Fruit fly (Drosophila melanogaster) whole organism, embryonic: ENCODE data around the gene CG31178.
A peak's percentile ranks its signal among the peaks of the same experiment; 100 is the strongest.

Experiments
- Antp ChIP-seq: fragments of 200-800 bp; sonication (Bioruptor generic); optimal IDR thresholded peaks from 3 replicates; lab custom pipeline; 2016; ENCODE audit warnings: missing biosample characterization, missing genetic modification characterization
- CG1024 ChIP-seq: fragments of 200-800 bp; sonication (Bioruptor generic); IDR thresholded peaks from 2 replicates; pipeline ENCODE4 v1.3.6; 2022; ENCODE audit warnings: missing biosample characterization, missing genetic modification characterization
- CG10565 ChIP-seq: fragments of 200-800 bp; sonication (Bioruptor generic); optimal IDR thresholded peaks from 3 replicates; lab custom pipeline; 2016; ENCODE audit warnings: missing biosample characterization, mild to moderate bottlenecking, missing genetic modification characterization
- CG12155 ChIP-seq: fragments of 200-800 bp; sonication (Bioruptor generic); optimal IDR thresholded peaks from 3 replicates; lab custom pipeline; 2016; ENCODE audit warnings: missing biosample characterization, missing genetic modification characterization
- CG12744 ChIP-seq: fragments of 200-800 bp; sonication (Bioruptor generic); optimal IDR thresholded peaks from 2 replicates; lab custom pipeline; 2016; ENCODE audit warnings: missing biosample characterization, missing genetic modification characterization
- CG13296 ChIP-seq: fragments of 200-800 bp; sonication (Bioruptor generic); optimal IDR thresholded peaks from 3 replicates; lab custom pipeline; 2018; ENCODE audit warnings: missing biosample characterization, mild to moderate bottlenecking, missing genetic modification characterization
- CG13424 ChIP-seq: fragments of 200-800 bp; sonication (Bioruptor generic); optimal IDR thresholded peaks from 2 replicates; lab custom pipeline; 2019; ENCODE audit warnings: missing biosample characterization, mild to moderate bottlenecking, missing genetic modification characterization, moderate library complexity
- CG2678 ChIP-seq: fragments of 200-800 bp; sonication (Bioruptor generic); optimal IDR thresholded peaks from 3 replicates; lab custom pipeline; 2019; ENCODE audit warnings: missing biosample characterization, mild to moderate bottlenecking, missing genetic modification characterization, moderate library complexity
- CG32532 ChIP-seq: fragments of 200-800 bp; sonication (Bioruptor generic); IDR thresholded peaks from 2 replicates; pipeline ENCODE4 v1.3.6; 2022; ENCODE audit warnings: missing biosample characterization, missing genetic modification characterization
- CG33557 ChIP-seq: fragments of 200-800 bp; sonication (Bioruptor generic); optimal IDR thresholded peaks from 2 replicates; lab custom pipeline; 2019; ENCODE audit warnings: missing biosample characterization, mild to moderate bottlenecking, missing genetic modification characterization, moderate library complexity
- CG3995 ChIP-seq: fragments of 200-800 bp; sonication (Bioruptor generic); optimal IDR thresholded peaks from 3 replicates; lab custom pipeline; 2016; ENCODE audit warnings: missing biosample characterization, missing genetic modification characterization
- CG4282 ChIP-seq: fragments of 200-800 bp; sonication (Bioruptor generic); optimal IDR thresholded peaks from 2 replicates; lab custom pipeline; 2016; ENCODE audit warnings: missing biosample characterization, missing genetic modification characterization
- CG4424 ChIP-seq: fragments of 200-800 bp; sonication (Bioruptor generic); optimal IDR thresholded peaks from 3 replicates; lab custom pipeline; 2016; ENCODE audit warnings: missing biosample characterization, missing genetic modification characterization
- CG6654 ChIP-seq: fragments of 200-800 bp; sonication (Bioruptor generic); optimal IDR thresholded peaks from 2 replicates; lab custom pipeline; 2017; ENCODE audit warnings: missing biosample characterization, mild to moderate bottlenecking, missing genetic modification characterization
- CG6683 ChIP-seq: fragments of 200-800 bp; sonication (Bioruptor generic); optimal IDR thresholded peaks from 2 replicates; lab custom pipeline; 2017; ENCODE audit warnings: missing biosample characterization, mild to moderate bottlenecking, missing genetic modification characterization, missing genetic modification reagents
- CG7271 ChIP-seq: fragments of 200-800 bp; sonication (Bioruptor generic); optimal IDR thresholded peaks from 2 replicates; lab custom pipeline; 2018; ENCODE audit warnings: missing biosample characterization, mild to moderate bottlenecking, missing genetic modification characterization, moderate library complexity
- H2.0 ChIP-seq: fragments of 200-800 bp; sonication (Bioruptor generic); IDR thresholded peaks from 2 replicates; pipeline ENCODE4 v1.3.6; 2022; ENCODE audit warnings: missing biosample characterization, missing genetic modification characterization
- HLH4C ChIP-seq: fragments of 200-800 bp; sonication (Bioruptor generic); IDR thresholded peaks from 3 replicates; pipeline ENCODE4 v1.3.6; 2022; ENCODE audit warnings: missing biosample characterization, missing genetic modification characterization; ENCODE audit not compliant: partially characterized antibody
- Hmr ChIP-seq: fragments of 200-800 bp; sonication (Bioruptor generic); optimal IDR thresholded peaks from 3 replicates; lab custom pipeline; 2017; ENCODE audit warnings: mild to moderate bottlenecking, missing biosample characterization, missing genetic modification reagents, missing genetic modification characterization
- Hr3 ChIP-seq: fragments of 200-800 bp; sonication (Bioruptor generic); optimal IDR thresholded peaks from 3 replicates; lab custom pipeline; 2016; ENCODE audit warnings: missing biosample characterization, missing genetic modification characterization
- Hr39 ChIP-seq: fragments of >200 bp; optimal IDR thresholded peaks from 2 replicates; lab custom pipeline; 2017
- MESR4 ChIP-seq: fragments of 200-800 bp; sonication (Bioruptor generic); optimal IDR thresholded peaks from 2 replicates; lab custom pipeline; 2018; ENCODE audit warnings: missing biosample characterization, mild to moderate bottlenecking, missing genetic modification characterization, moderate library complexity
- Ptx1 ChIP-seq: fragments of 200-800 bp; sonication (Bioruptor generic); IDR thresholded peaks from 2 replicates; pipeline ENCODE4 v1.3.6; 2022; ENCODE audit warnings: missing biosample characterization, missing genetic modification characterization
- Rx ChIP-seq: fragments of 200-800 bp; sonication (Bioruptor generic); IDR thresholded peaks from 2 replicates; pipeline ENCODE4 v1.3.6; 2022; ENCODE audit warnings: missing biosample characterization, missing genetic modification characterization
- Sox102F ChIP-seq: fragments of 200-800 bp; sonication (Bioruptor generic); optimal IDR thresholded peaks from 2 replicates; lab custom pipeline; 2018; ENCODE audit warnings: missing biosample characterization, mild to moderate bottlenecking, missing genetic modification characterization, moderate library complexity
- Sry-δ ChIP-seq: fragments of 200-800 bp; sonication (Bioruptor generic); optimal IDR thresholded peaks from 2 replicates; lab custom pipeline; 2016; ENCODE audit warnings: missing biosample characterization, missing genetic modification characterization
- Trl ChIP-seq, 3 experiments: fragments of >200 bp in 2 of 3; fragments of 200-800 bp in 1 of 3; sonication (Bioruptor generic) in 1 of 3; optimal IDR thresholded peaks; 2 replicates in 1 of 3; 3 replicates in 2 of 3; lab custom pipeline; 2016 to 2017; ENCODE audit warnings: missing biosample characterization in 1 of 3, missing genetic modification characterization in 1 of 3
- Xbp1 ChIP-seq: fragments of 200-800 bp; sonication (Bioruptor generic); optimal IDR thresholded peaks from 3 replicates; lab custom pipeline; 2016; ENCODE audit warnings: missing biosample characterization, mild to moderate bottlenecking, missing genetic modification characterization
- bowl ChIP-seq: fragments of 200-800 bp; sonication (Bioruptor generic); IDR thresholded peaks from 2 replicates; pipeline ENCODE4 v1.3.6; 2022; ENCODE audit warnings: missing biosample characterization, missing genetic modification characterization
- dimm ChIP-seq: fragments of 200-800 bp; sonication (Bioruptor generic); IDR thresholded peaks from 2 replicates; pipeline ENCODE4 v1.3.6; 2022; ENCODE audit warnings: missing biosample characterization, missing genetic modification characterization
- emc ChIP-seq: fragments of 200-800 bp; sonication (Bioruptor generic); optimal IDR thresholded peaks from 2 replicates; lab custom pipeline; 2016; ENCODE audit warnings: missing biosample characterization, missing genetic modification characterization
- ems ChIP-seq: fragments of 200-800 bp; sonication (Bioruptor generic); optimal IDR thresholded peaks from 3 replicates; lab custom pipeline; 2016; ENCODE audit warnings: missing biosample characterization, missing genetic modification characterization
- fd64A ChIP-seq: fragments of 200-800 bp; sonication (Bioruptor generic); optimal IDR thresholded peaks from 3 replicates; lab custom pipeline; 2018; ENCODE audit warnings: missing biosample characterization, mild to moderate bottlenecking, missing genetic modification characterization
- gsb-n ChIP-seq: fragments of 200-800 bp; sonication (Bioruptor generic); optimal IDR thresholded peaks from 3 replicates; lab custom pipeline; 2018; ENCODE audit warnings: missing biosample characterization, mild to moderate bottlenecking, missing genetic modification characterization
- her ChIP-seq: fragments of 200-800 bp; sonication (Bioruptor generic); optimal IDR thresholded peaks from 2 replicates; lab custom pipeline; 2016; ENCODE audit warnings: missing biosample characterization, missing genetic modification characterization
- insv ChIP-seq, 2 experiments: fragments of 200-800 bp; sonication (Bioruptor generic); optimal IDR thresholded peaks; 3 replicates each; lab custom pipeline; 2016 to 2018; ENCODE audit warnings: missing biosample characterization in 2 of 2, missing genetic modification characterization in 2 of 2
- kni ChIP-seq: fragments of 200-800 bp; sonication (Bioruptor generic); optimal IDR thresholded peaks from 3 replicates; lab custom pipeline; 2017; ENCODE audit warnings: mild to moderate bottlenecking, missing biosample characterization, missing genetic modification reagents, missing genetic modification characterization
- nau ChIP-seq: fragments of 200-800 bp; sonication (Bioruptor generic); optimal IDR thresholded peaks from 3 replicates; lab custom pipeline; 2017; ENCODE audit warnings: missing biosample characterization, mild to moderate bottlenecking, missing genetic modification characterization, missing genetic modification reagents
- oc ChIP-seq: fragments of 200-800 bp; sonication (Bioruptor generic); optimal IDR thresholded peaks from 2 replicates; lab custom pipeline; 2018; ENCODE audit warnings: missing biosample characterization, mild to moderate bottlenecking, missing genetic modification characterization, moderate library complexity
- odd ChIP-seq: fragments of 200-800 bp; sonication (Bioruptor generic); optimal IDR thresholded peaks from 2 replicates; lab custom pipeline; 2017; ENCODE audit warnings: missing biosample characterization, mild to moderate bottlenecking, missing genetic modification characterization
- onecut ChIP-seq: fragments of 200-800 bp; sonication (Bioruptor generic); IDR thresholded peaks from 2 replicates; pipeline ENCODE4 v1.3.6; 2022; ENCODE audit warnings: missing biosample characterization, missing genetic modification characterization
- phol ChIP-seq: fragments of 200-800 bp; sonication (Bioruptor generic); optimal IDR thresholded peaks from 3 replicates; lab custom pipeline; 2018; ENCODE audit warnings: missing biosample characterization, mild to moderate bottlenecking, missing genetic modification characterization, moderate library complexity
- pzg ChIP-seq: fragments of 200-800 bp; sonication (Bioruptor generic); optimal IDR thresholded peaks from 3 replicates; lab custom pipeline; 2018; ENCODE audit warnings: missing biosample characterization, mild to moderate bottlenecking, missing genetic modification characterization, moderate library complexity
- ranshi ChIP-seq: fragments of 200-800 bp; sonication (Bioruptor generic); IDR thresholded peaks from 2 replicates; pipeline ENCODE4 v1.3.6; 2022; ENCODE audit warnings: missing biosample characterization, missing genetic modification characterization
- slbo ChIP-seq: fragments of 200-800 bp; sonication (Bioruptor generic); IDR thresholded peaks from 2 replicates; pipeline ENCODE4 v1.3.6; 2022; ENCODE audit warnings: missing biosample characterization, missing genetic modification characterization
- so ChIP-seq: fragments of 200-800 bp; sonication (Bioruptor generic); IDR thresholded peaks from 3 replicates; pipeline ENCODE4 v1.3.6; 2022; ENCODE audit warnings: missing biosample characterization, missing genetic modification characterization
- wdn ChIP-seq: fragments of 200-800 bp; sonication (Bioruptor generic); IDR thresholded peaks from 2 replicates; pipeline ENCODE4 v1.3.6; 2022; ENCODE audit warnings: missing biosample characterization, missing genetic modification characterization
- zen ChIP-seq: fragments of 200-800 bp; sonication (Bioruptor generic); optimal IDR thresholded peaks from 3 replicates; lab custom pipeline; 2018; ENCODE audit warnings: missing biosample characterization, mild to moderate bottlenecking, missing genetic modification characterization, moderate library complexity
- zfh1 ChIP-seq: fragments of 200-800 bp; sonication (Bioruptor generic); IDR thresholded peaks from 3 replicates; pipeline ENCODE4 v1.3.6; 2022; ENCODE audit warnings: missing biosample characterization, missing genetic modification characterization

The CG31178 gene

DNA sequence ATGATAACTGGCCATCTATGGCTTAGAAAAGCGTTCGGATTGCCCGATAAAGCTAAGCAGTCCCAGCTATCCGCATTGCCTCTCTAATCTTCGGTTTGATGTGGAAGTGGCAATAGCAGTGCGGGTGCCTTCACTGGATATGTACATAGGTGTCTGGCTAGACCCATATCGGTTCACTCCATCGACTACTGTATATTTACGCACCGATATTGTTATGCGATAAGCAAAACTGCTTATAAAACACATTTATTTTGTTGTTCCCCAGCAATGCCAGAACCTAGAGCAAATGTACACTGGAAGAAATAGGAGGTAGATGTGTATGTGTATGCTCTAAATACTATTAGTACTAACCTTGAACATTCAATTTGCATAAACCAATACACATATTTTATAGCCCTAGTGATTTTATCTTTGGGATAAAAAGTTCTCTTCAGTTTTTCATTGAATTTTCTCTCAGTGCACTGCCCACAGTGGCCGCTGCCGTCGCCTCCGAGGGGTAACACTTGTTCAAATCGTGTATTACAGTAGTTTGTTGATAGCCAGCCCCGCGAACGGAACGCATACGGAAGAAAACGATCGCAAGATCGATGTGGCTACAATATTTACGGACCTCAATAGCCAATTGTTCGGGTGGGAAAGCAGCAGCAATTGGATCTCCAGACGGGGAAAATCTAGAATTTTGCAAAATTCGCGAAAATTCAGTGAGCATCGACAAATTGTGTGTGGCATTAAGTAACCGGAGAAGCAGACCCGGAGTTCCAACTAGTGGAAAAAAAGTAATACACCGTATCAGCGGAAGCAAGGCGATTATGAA is 3.2 kb upstream of the CG31178 start, which contains the start of gene CG31431 (continued):
- TF ChIP-seq kni = peak; percentile 89
- TF ChIP-seq so = peak; percentile 97
- TF ChIP-seq CG13424 (tag; lab: Kevin White, UChicago) = peak; percentile 97
- TF ChIP-seq CG12155 (GFP tag; lab: Kevin White, UChicago) = peak; percentile 96
- TF ChIP-seq CG4282 (GFP tag; lab: Kevin White, UChicago) = peak; percentile 92
- peak; percentile 83 for TF ChIP-seq fd64A (GFP tag; lab: Kevin White, UChicago)
- peak; percentile 96 for TF ChIP-seq CG4424 (GFP tag; lab: Kevin White, UChicago)
- peak; percentile 62 for TF ChIP-seq MESR4
- peak; percentile 96 for TF ChIP-seq her (GFP tag; lab: Kevin White, UChicago)
- peak; percentile 98 for TF ChIP-seq ranshi (GFP tag; lab: Robert Waterston, UW)
- TF ChIP-seq Antp (GFP tag; lab: Kevin White, UChicago) = peak; percentile 98
- TF ChIP-seq Sry-δ (GFP tag; lab: Kevin White, UChicago) = peak; percentile 78
- TF ChIP-seq slbo = peak; percentile 99
- TF ChIP-seq oc (tag; lab: Kevin White, UChicago) = peak; percentile 93
- peak; percentile 96 for TF ChIP-seq Sox102F (GFP tag; lab: Kevin White, UChicago)
- TF ChIP-seq H2.0 (GFP tag; lab: Robert Waterston, UW) = peak; percentile 97
- TF ChIP-seq onecut = peak; percentile 93
- TF ChIP-seq CG12744 (GFP tag; lab: Kevin White, UChicago) = peak; percentile 95
- TF ChIP-seq Hr3 (GFP tag; lab: Kevin White, UChicago) = peak; percentile 94
- TF ChIP-seq insv (GFP tag; optimal IDR thresholded peaks at IDR 0.05; lab: Kevin White, UChicago) = peak; percentile 19 to 70
- TF ChIP-seq CG32532 (GFP tag; lab: Robert Waterston, UW) = peak; percentile 99
- peak; percentile 90 for TF ChIP-seq odd (GFP tag; lab: Kevin White, UChicago)
- peak; percentile 88 for TF ChIP-seq CG1024 (GFP tag; lab: Robert Waterston, UW)
- peak; percentile 97 for TF ChIP-seq zen (tag; lab: Kevin White, UChicago)
- peak; percentile 98 for TF ChIP-seq CG13296 (GFP tag; lab: Kevin White, UChicago)
- peak; percentile 97 for TF ChIP-seq wdn (GFP tag; lab: Robert Waterston, UW)
- no peak for TF ChIP-seq Trl (optimal IDR thresholded peaks at IDR 0.05; lab: Kevin White, UChicago)
- TF ChIP-seq Trl (GFP tag; optimal IDR thresholded peaks at IDR 0.05; lab: Kevin White, UChicago) = peak; percentile 98
- peak; percentile 38 for TF ChIP-seq pzg (GFP tag; lab: Kevin White, UChicago)
- TF ChIP-seq CG10565 (GFP tag; lab: Kevin White, UChicago) = peak; percentile 91
- peak; percentile 93 for TF ChIP-seq gsb-n (tag; lab: Kevin White, UChicago)
- peak; percentile 92 for TF ChIP-seq bowl (GFP tag; lab: Robert Waterston, UW)
- TF ChIP-seq nau (GFP tag; lab: Kevin White, UChicago) = peak; percentile 93
- TF ChIP-seq CG33557 (GFP tag; lab: Kevin White, UChicago) = peak; percentile 92
- TF ChIP-seq phol (tag; lab: Kevin White, UChicago) = peak; percentile 94
- peak; percentile 88 for TF ChIP-seq CG7271 (tag; lab: Kevin White, UChicago)
- peak; percentile 98 for TF ChIP-seq zfh1 (GFP tag; lab: Robert Waterston, UW)
- peak; percentile 97 for TF ChIP-seq ems (GFP tag; lab: Kevin White, UChicago)
- TF ChIP-seq emc = peak; percentile 97
- TF ChIP-seq Ptx1 (GFP tag; lab: Robert Waterston, UW) = peak; percentile 97
- TF ChIP-seq dimm (GFP tag; lab: Robert Waterston, UW) = peak; percentile 86
- TF ChIP-seq CG3995 (GFP tag; lab: Kevin White, UChicago) = peak; percentile 81
- TF ChIP-seq HLH4C = no peak
- TF ChIP-seq Rx (GFP tag; lab: Robert Waterston, UW) = peak; percentile 96
- peak; percentile 98 for TF ChIP-seq CG2678 (tag; lab: Kevin White, UChicago)
- TF ChIP-seq Hr39 = no peak
- TF ChIP-seq CG6683 = peak; percentile 94
- TF ChIP-seq Xbp1 (GFP tag; lab: Kevin White, UChicago) = peak; percentile 97
- peak; percentile 98 for TF ChIP-seq Hmr (GFP tag; lab: Kevin White, UChicago)
- peak; percentile 86 for TF ChIP-seq CG6654 (GFP tag; lab: Kevin White, UChicago)
